Fruit fly (Drosophila melanogaster) whole organism, embryonic: ENCODE data around the gene CG14118.

Experiments
- CG13894 ChIP-seq: fragments of 200-800 bp; sonication (Bioruptor generic); optimal IDR thresholded peaks from 3 replicates; lab custom pipeline; 2018; ENCODE audit warnings: missing biosample characterization, mild to moderate bottlenecking, missing genetic modification characterization, moderate library complexity
- CG17612 ChIP-seq: fragments of 200-800 bp; sonication (Bioruptor generic); IDR thresholded peaks from 2 replicates; pipeline ENCODE4 v1.3.6; 2022; ENCODE audit warnings: missing biosample characterization, missing genetic modification characterization
- CG8924 ChIP-seq: fragments of 200-800 bp; optimal IDR thresholded peaks from 3 replicates; lab custom pipeline; 2019; ENCODE audit warnings: missing biosample characterization, mild to moderate bottlenecking, missing genetic modification characterization, moderate library complexity
- Lim3 ChIP-seq: fragments of 200-800 bp; sonication (Bioruptor generic); IDR thresholded peaks from 2 replicates; pipeline ENCODE4 v1.3.6; 2022; ENCODE audit warnings: missing biosample characterization, missing genetic modification characterization
- NFAT ChIP-seq: fragments of 200-800 bp; sonication (Bioruptor generic); IDR thresholded peaks from 2 replicates; pipeline ENCODE4 v1.3.6; 2022; ENCODE audit warnings: missing biosample characterization, missing genetic modification characterization
- Rx ChIP-seq: fragments of 200-800 bp; sonication (Bioruptor generic); IDR thresholded peaks from 2 replicates; pipeline ENCODE4 v1.3.6; 2022; ENCODE audit warnings: missing biosample characterization, missing genetic modification characterization
- az2 ChIP-seq: fragments of 200-800 bp; sonication (Bioruptor generic); optimal IDR thresholded peaks from 3 replicates; lab custom pipeline; 2016; ENCODE audit warnings: missing biosample characterization, missing genetic modification characterization

- no peak for TF ChIP-seq CG17612
- TF ChIP-seq CG13894 (tag; lab: Kevin White, UChicago): no peak
- TF ChIP-seq Rx (GFP tag; lab: Robert Waterston, UW): no peak
- TF ChIP-seq Lim3: no peak
- no peak for TF ChIP-seq NFAT (GFP tag; lab: Robert Waterston, UW)
- TF ChIP-seq CG8924 (tag; lab: Kevin White, UChicago): no peak
- no peak for TF ChIP-seq az2 (GFP tag; lab: Kevin White, UChicago)
Measured at dm6 chr3L:12849867-12850301, 42.6 kb upstream of the CG14118 start, which contains the start of the genes CG10948 and Wbp2.
